Fruit fly (Drosophila melanogaster): ENCODE data around the gene Srlp.

Srlp gene

DNA sequence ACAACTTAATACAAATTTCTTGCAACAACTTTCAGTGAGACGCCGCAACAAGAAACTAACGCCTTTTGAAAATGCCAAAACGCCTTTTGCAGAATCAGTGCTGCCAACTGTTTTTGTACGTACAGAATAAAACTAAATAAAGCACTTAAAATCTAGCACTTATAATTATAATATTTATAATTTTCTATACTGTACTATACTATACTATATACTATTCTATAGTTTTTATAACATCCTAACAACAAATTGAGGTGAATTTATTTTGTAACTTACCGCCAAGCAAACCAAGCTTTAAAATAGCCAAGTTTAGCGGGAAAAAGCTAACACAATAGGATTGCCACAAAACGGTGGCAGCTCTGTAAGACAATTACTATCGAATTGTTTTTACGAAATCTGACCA is at the start of gene Srlp, which contains the start of gene Aos1 (continued):
- TF ChIP-seq CG6765 (GFP tag; optimal IDR thresholded peaks at IDR 0.05), result no peak
- 0 out of 4 replicates have a peak, but pooled peaks have one; percentile 38 for TF ChIP-seq chinmo (GFP tag; IDR thresholded peaks at IDR 0.05; ENCODE audit: partially characterized antibody)
- no peak for TF ChIP-seq pita (GFP tag; optimal IDR thresholded peaks at IDR 0.05)
- peak; percentile 56 for TF ChIP-seq ind (GFP tag; optimal IDR thresholded peaks at IDR 0.05)
- TF ChIP-seq Nf-YA (GFP tag; IDR thresholded peaks at IDR 0.05), result no peak
- TF ChIP-seq CG18011 (GFP tag; optimal IDR thresholded peaks at IDR 0.05), result peak; percentile 11
- peak; percentile 17 for TF ChIP-seq CG34376 (GFP tag; optimal IDR thresholded peaks at IDR 0.05)
- TF ChIP-seq sens (GFP tag), result peak; percentile 67
- peak; percentile 62 for TF ChIP-seq CG15696 (tag; optimal IDR thresholded peaks at IDR 0.05)
- TF ChIP-seq CG18262 (tag; optimal IDR thresholded peaks at IDR 0.05), result peak; percentile 66
- no peak for TF ChIP-seq D19B (GFP tag; optimal IDR thresholded peaks at IDR 0.05)
- TF ChIP-seq CG5245 (GFP tag; optimal IDR thresholded peaks at IDR 0.05), result peak; percentile 63
- peak; percentile 58 for TF ChIP-seq CG15601 (tag; optimal IDR thresholded peaks at IDR 0.05)
- TF ChIP-seq CG9215 (GFP tag; IDR thresholded peaks at IDR 0.05), result peak; percentile 58
- no peak for TF ChIP-seq prd (optimal IDR thresholded peaks at IDR 0.05)
- TF ChIP-seq prd (GFP tag; IDR thresholded peaks at IDR 0.05), result peak; percentile 55; the same call in 2 of the 3 replicates
- TF ChIP-seq tgo (GFP tag; IDR thresholded peaks at IDR 0.05), result no peak
- TF ChIP-seq CG13287 (GFP tag; IDR thresholded peaks at IDR 0.05; ENCODE audit: partially characterized antibody), result peak; percentile 35; the same call in 1 of the 2 replicates
- peak; percentile 43 for TF ChIP-seq nom (GFP tag; optimal IDR thresholded peaks at IDR 0.05)
- no peak for TF ChIP-seq h (optimal IDR thresholded peaks at IDR 0.05)
- no peak for TF ChIP-seq CG7357 (GFP tag; IDR thresholded peaks at IDR 0.05)
- TF ChIP-seq tx (GFP tag; optimal IDR thresholded peaks at IDR 0.05), result no peak
- peak; percentile 54 for TF ChIP-seq CG13296 (GFP tag; optimal IDR thresholded peaks at IDR 0.05)
- peak; percentile 40 for TF ChIP-seq CTCF (GFP tag; optimal IDR thresholded peaks at IDR 0.05)
- no peak for TF ChIP-seq ftz-f1 (GFP tag; optimal IDR thresholded peaks at IDR 0.05)
- TF ChIP-seq CG9437 (GFP tag; optimal IDR thresholded peaks at IDR 0.05), result peak; percentile 51
- no peak for TF ChIP-seq stc (GFP tag; IDR thresholded peaks at IDR 0.05)
- 0 out of 3 replicates have a peak, but pooled peaks have one; percentile 44 for TF ChIP-seq Dbx (GFP tag; IDR thresholded peaks at IDR 0.05)
- TF ChIP-seq grau (tag; optimal IDR thresholded peaks at IDR 0.05), result peak; percentile 71
- peak; percentile 63 for TF ChIP-seq CG13894 (tag; optimal IDR thresholded peaks at IDR 0.05)
- TF ChIP-seq CG7786 (GFP tag; optimal IDR thresholded peaks at IDR 0.05), result no peak
- peak in 1 of 2 experiments; percentile 27 for TF ChIP-seq Pdp1 (GFP tag; optimal IDR thresholded peaks at IDR 0.05)
- peak; percentile 63 for TF ChIP-seq Dek (tag; optimal IDR thresholded peaks at IDR 0.05)
- TF ChIP-seq fd102C (GFP tag; optimal IDR thresholded peaks at IDR 0.05), result no peak
- TF ChIP-seq HmgZ (tag; optimal IDR thresholded peaks at IDR 0.05), result peak; percentile 51
- TF ChIP-seq CG15479 (GFP tag; optimal IDR thresholded peaks at IDR 0.05), result no peak
- TF ChIP-seq Rx (GFP tag; IDR thresholded peaks at IDR 0.05), result no peak
- peak; percentile 9 for TF ChIP-seq CG1603 (tag; optimal IDR thresholded peaks at IDR 0.05)
- TF ChIP-seq ase (GFP tag; IDR thresholded peaks at IDR 0.05), result no peak
- no peak for TF ChIP-seq her (GFP tag; optimal IDR thresholded peaks at IDR 0.05)
- TF ChIP-seq Scr (GFP tag; IDR thresholded peaks at IDR 0.05; ENCODE audit: partially characterized antibody), result peak; percentile 50; the same call in 1 of the 2 replicates
- no peak for TF ChIP-seq odd (GFP tag; optimal IDR thresholded peaks at IDR 0.05)
- peak; percentile 74 for TF ChIP-seq gfzf (GFP tag; optimal IDR thresholded peaks at IDR 0.05)
- peak; percentile 61 for TF ChIP-seq BEAF-32 (GFP tag; optimal IDR thresholded peaks at IDR 0.05)
- TF ChIP-seq CG30403 (GFP tag; optimal IDR thresholded peaks at IDR 0.05), result peak; percentile 73
- TF ChIP-seq CG10366 (GFP tag; IDR thresholded peaks at IDR 0.05), result no peak
- TF ChIP-seq Abd-B (GFP tag; optimal IDR thresholded peaks at IDR 0.05), result peak; percentile 62
- no peak for TF ChIP-seq CG42726 (GFP tag; IDR thresholded peaks at IDR 0.05; ENCODE audit: partially characterized antibody)
- TF ChIP-seq CG32532 (GFP tag; IDR thresholded peaks at IDR 0.05), result peak; percentile 47; the same call in 1 of the 2 replicates
- no peak for TF ChIP-seq CG8944 (GFP tag; optimal IDR thresholded peaks at IDR 0.05)
- no peak for TF ChIP-seq Mes4 (GFP tag; optimal IDR thresholded peaks at IDR 0.05)
- no peak for TF ChIP-seq Dref (GFP tag; IDR thresholded peaks at IDR 0.05)
